Fruit fly (Drosophila melanogaster): Measurements from ENCODE around the gene Ostgamma.

DNA sequence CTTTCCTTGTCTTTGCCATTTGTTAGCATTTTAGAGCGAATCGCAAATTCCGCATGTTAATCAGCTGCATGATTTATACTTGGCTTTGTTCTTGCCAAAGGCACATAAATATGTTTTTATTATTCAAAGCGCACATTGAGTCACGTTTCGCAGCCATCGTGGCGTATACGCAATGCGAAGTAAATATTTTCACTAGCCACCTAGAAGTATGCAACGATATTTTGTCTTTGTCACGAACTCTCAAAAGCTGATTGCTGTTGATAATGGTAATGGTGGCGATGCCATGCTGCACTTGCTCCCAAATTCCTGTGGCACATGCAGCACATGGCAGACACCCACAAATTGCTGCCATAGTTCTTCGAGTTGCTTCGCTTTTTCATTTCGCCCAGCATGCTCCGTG lies 26.7 kb upstream of the Ostgamma start:
- TF ChIP-seq ovo (GFP tag; optimal IDR thresholded peaks at IDR 0.05) (no peak), CG7045 (GFP tag; optimal IDR thresholded peaks at IDR 0.05) (no peak), cnc (optimal IDR thresholded peaks at IDR 0.05) (no peak), tj (GFP tag; optimal IDR thresholded peaks at IDR 0.05) (no peak), cic (GFP tag; optimal IDR thresholded peaks at IDR 0.05) (no peak), Hr96 (GFP tag; optimal IDR thresholded peaks at IDR 0.05) (no peak), CG11617 (GFP tag; optimal IDR thresholded peaks at IDR 0.05) (no peak), kay (GFP tag; ENCODE audit: borderline replicate concordance) (no peak), CG14711 (tag; optimal IDR thresholded peaks at IDR 0.05) (no peak), CG7101 (tag; optimal IDR thresholded peaks at IDR 0.05) (no peak), Mnt (GFP tag; optimal IDR thresholded peaks at IDR 0.05) (no peak), toe (GFP tag; optimal IDR thresholded peaks at IDR 0.05) (no peak), CG5204 (GFP tag; optimal IDR thresholded peaks at IDR 0.05) (no peak)
